Worm (Caenorhabditis elegans): ENCODE data around the gene F59D12.5.

DNA sequence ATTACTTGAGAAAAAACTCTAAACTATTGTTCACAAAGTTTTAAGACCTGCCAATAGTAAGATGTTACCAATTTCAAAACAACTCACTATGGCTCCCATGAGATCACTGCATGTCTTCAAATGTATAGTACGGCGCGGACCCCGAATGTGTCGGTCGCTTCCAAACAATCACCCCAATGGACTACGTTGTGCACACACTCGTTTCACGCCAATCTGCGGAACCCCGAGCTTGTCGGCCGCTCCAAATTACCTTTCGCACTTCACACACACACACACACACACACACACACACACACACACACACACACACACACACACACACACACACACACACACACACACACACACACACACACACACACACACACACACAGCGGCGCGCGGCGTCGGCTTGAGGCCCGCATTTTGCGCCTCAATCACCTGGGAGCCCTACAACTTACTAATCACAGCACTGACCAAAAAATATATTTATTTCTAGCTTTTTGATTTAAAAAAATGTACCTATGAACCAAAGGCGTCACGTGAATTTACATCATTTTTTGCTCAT lies 21.0 kb upstream of the F59D12.5 start:
- no peak for TF ChIP-seq unc-62 (GFP tag; optimal IDR thresholded peaks at IDR 0.05)
- TF ChIP-seq elt-3 (tag; optimal IDR thresholded peaks at IDR 0.05): no peak
- no peak for TF ChIP-seq drap-1 (GFP tag; optimal IDR thresholded peaks at IDR 0.05)
- TF ChIP-seq unc-39 (tag; optimal IDR thresholded peaks at IDR 0.05): no peak
- no peak for TF ChIP-seq lsy-2 (tag; optimal IDR thresholded peaks at IDR 0.05)
- no peak for TF ChIP-seq ces-1 (GFP tag; optimal IDR thresholded peaks at IDR 0.05)
- TF ChIP-seq nhr-2 (tag; optimal IDR thresholded peaks at IDR 0.05): no peak
- TF ChIP-seq snpc-4 (tag; optimal IDR thresholded peaks at IDR 0.05): no peak
- no peak for TF ChIP-seq ceh-83 (GFP tag; optimal IDR thresholded peaks at IDR 0.05)
- no peak for TF ChIP-seq mep-1 (tag; optimal IDR thresholded peaks at IDR 0.05)
- no peak for TF ChIP-seq mls-2 (tag; optimal IDR thresholded peaks at IDR 0.05)
- TF ChIP-seq sptf-1 (tag; optimal IDR thresholded peaks at IDR 0.05): peak; percentile 62
- no peak for TF ChIP-seq pha-4 (tag; optimal IDR thresholded peaks at IDR 0.05)
- no peak for TF ChIP-seq zip-8 (tag; optimal IDR thresholded peaks at IDR 0.05)

Data from whole organism, mixed stage, embryonic.